Worm (Caenorhabditis elegans): ENCODE data around the gene mrpl-36.

DNA sequence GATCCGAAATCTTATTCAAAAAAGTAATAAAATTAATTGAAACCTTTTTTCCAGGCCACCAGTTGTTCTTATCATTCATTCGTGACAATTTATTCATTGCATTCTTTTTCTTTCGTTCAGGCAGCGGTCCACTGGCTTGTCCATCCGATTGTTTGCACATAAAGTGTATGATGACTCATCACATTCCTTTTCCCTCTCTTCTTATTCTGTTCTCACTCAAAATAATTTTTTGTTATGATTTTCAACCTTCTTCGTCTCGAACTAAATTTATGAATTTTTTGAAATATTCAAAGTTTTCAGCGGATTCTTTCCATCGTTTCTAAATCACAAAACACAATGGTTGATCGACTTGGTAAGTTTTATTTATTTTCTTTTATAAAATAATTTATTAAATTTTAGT, 17.4 kb downstream of the mrpl-36 start, which contains the start of gene ZK632.12:
- no peak for TF ChIP-seq nhr-12 (tag; optimal IDR thresholded peaks at IDR 0.05)
- no peak for TF ChIP-seq lin-13 (tag; optimal IDR thresholded peaks at IDR 0.05)

All from whole organism, mixed stage, embryonic.